Worm (Caenorhabditis elegans) whole organism, L2 larva: ENCODE results near the gene C17B7.9.
A peak's percentile ranks its signal among the peaks of the same experiment; 100 is the strongest.

ENCODE experiments used
- C34F6.9 ChIP-seq: fragments of 150-350 bp; optimal IDR thresholded peaks from 2 replicates; lab custom pipeline; 2014; ENCODE audit warnings: missing biosample characterization, missing genetic modification characterization
- F13H6.1 ChIP-seq: sonication (generic microtip); optimal IDR thresholded peaks from 2 replicates; lab custom pipeline; 2016; ENCODE audit warnings: missing genetic modification characterization, missing compliant biosample characterization
- ZK546.5 ChIP-seq: sonication (generic microtip); optimal IDR thresholded peaks from 2 replicates; lab custom pipeline; 2017; ENCODE audit warnings: missing biosample characterization, missing genetic modification characterization
- alr-1 ChIP-seq: fragments of 150-350 bp; optimal IDR thresholded peaks from 2 replicates; lab custom pipeline; 2014; ENCODE audit warnings: missing biosample characterization, missing genetic modification characterization
- aly-2 ChIP-seq: fragments of 150-350 bp; optimal IDR thresholded peaks from 2 replicates; lab custom pipeline; 2014; ENCODE audit warnings: missing biosample characterization, missing genetic modification characterization
- blmp-1 ChIP-seq: sonication (generic microtip); optimal IDR thresholded peaks from 2 replicates; lab custom pipeline; 2017; ENCODE audit warnings: missing genetic modification characterization, mild to moderate bottlenecking, missing compliant biosample characterization, antibody characterized with exemption, moderate library complexity; ENCODE audit not compliant: insufficient read depth
- ceh-16 ChIP-seq: fragments of 150-350 bp; optimal IDR thresholded peaks from 2 replicates; lab custom pipeline; 2014; ENCODE audit warnings: missing biosample characterization, missing genetic modification characterization
- ceh-82 ChIP-seq: fragments of 150-350 bp; optimal IDR thresholded peaks from 2 replicates; lab custom pipeline; 2014; ENCODE audit warnings: missing biosample characterization, missing genetic modification characterization
- elt-1 ChIP-seq: fragments of 150-350 bp; optimal IDR thresholded peaks from 2 replicates; lab custom pipeline; 2014; ENCODE audit warnings: missing biosample characterization, missing genetic modification characterization
- elt-3 ChIP-seq: sonication (generic microtip); optimal IDR thresholded peaks from 2 replicates; lab custom pipeline; 2017; ENCODE audit warnings: missing biosample characterization, missing genetic modification characterization
- fos-1 ChIP-seq: fragments of 150-350 bp; optimal IDR thresholded peaks from 2 replicates; lab custom pipeline; 2014; ENCODE audit warnings: missing biosample characterization, missing genetic modification characterization
- gmeb-1 ChIP-seq: fragments of 150-350 bp; optimal IDR thresholded peaks from 2 replicates; lab custom pipeline; 2014; ENCODE audit warnings: missing biosample characterization, missing genetic modification characterization
- lin-11 ChIP-seq: fragments of 150-350 bp; sonication (generic microtip); optimal IDR thresholded peaks from 2 replicates; lab custom pipeline; 2014; ENCODE audit warnings: missing biosample characterization, missing genetic modification characterization, inconsistent platforms, mixed read lengths
- lin-13 ChIP-seq: fragments of 150-350 bp; optimal IDR thresholded peaks from 2 replicates; lab custom pipeline; 2014; ENCODE audit warnings: missing biosample characterization, missing genetic modification reagents, missing genetic modification characterization
- lin-39 ChIP-seq: fragments of 150-350 bp; optimal IDR thresholded peaks from 2 replicates; lab custom pipeline; 2014; ENCODE audit warnings: missing biosample characterization, missing genetic modification reagents, missing genetic modification characterization
- lsy-2 ChIP-seq, 2 experiments: fragments of 150-350 bp in 1 of 2; sonication (generic microtip) in 1 of 2; optimal IDR thresholded peaks; 2 replicates each; lab custom pipeline; 2014 to 2017; ENCODE audit warnings: missing biosample characterization in 2 of 2, missing genetic modification characterization in 2 of 2
- mbf-1 ChIP-seq: sonication (generic microtip); optimal IDR thresholded peaks from 2 replicates; lab custom pipeline; 2017; ENCODE audit warnings: missing biosample characterization, missing genetic modification characterization
- nhr-12 ChIP-seq: fragments of 150-350 bp; optimal IDR thresholded peaks from 2 replicates; lab custom pipeline; 2014; ENCODE audit warnings: missing biosample characterization, missing genetic modification characterization
- nhr-129 ChIP-seq: fragments of 150-350 bp; optimal IDR thresholded peaks from 2 replicates; lab custom pipeline; 2014; ENCODE audit warnings: missing biosample characterization, missing genetic modification characterization
- nhr-21 ChIP-seq: fragments of 150-350 bp; optimal IDR thresholded peaks from 2 replicates; lab custom pipeline; 2014; ENCODE audit warnings: missing biosample characterization, missing genetic modification characterization
- nhr-23 ChIP-seq: fragments of 150-350 bp; optimal IDR thresholded peaks from 2 replicates; lab custom pipeline; 2014; ENCODE audit warnings: missing biosample characterization, missing genetic modification reagents, missing genetic modification characterization
- nhr-237 ChIP-seq: fragments of 150-350 bp; optimal IDR thresholded peaks from 2 replicates; lab custom pipeline; 2014; ENCODE audit warnings: missing biosample characterization, missing genetic modification characterization
- nhr-25 ChIP-seq: fragments of 150-350 bp; sonication (generic microtip); optimal IDR thresholded peaks from 3 replicates; lab custom pipeline; 2014; ENCODE audit warnings: missing biosample characterization, missing genetic modification characterization
- nhr-6 ChIP-seq: fragments of 150-350 bp; optimal IDR thresholded peaks from 2 replicates; lab custom pipeline; 2014; ENCODE audit warnings: missing biosample characterization, missing genetic modification characterization
- peb-1 ChIP-seq: fragments of 150-350 bp; optimal IDR thresholded peaks from 2 replicates; lab custom pipeline; 2014; ENCODE audit warnings: missing biosample characterization, missing genetic modification characterization
- skn-1 ChIP-seq: sonication (generic microtip); optimal IDR thresholded peaks from 2 replicates; lab custom pipeline; 2017; ENCODE audit warnings: missing biosample characterization, missing genetic modification characterization
- sma-3 ChIP-seq: sonication (generic microtip); optimal IDR thresholded peaks from 2 replicates; lab custom pipeline; 2016; ENCODE audit warnings: missing genetic modification reagents, missing genetic modification characterization, missing compliant biosample characterization
- sma-9 ChIP-seq, 2 experiments: fragments of 150-350 bp in 1 of 2; sonication (generic microtip) in 1 of 2; optimal IDR thresholded peaks; 2 replicates each; lab custom pipeline; 2014 to 2016; ENCODE audit warnings: missing genetic modification characterization in 2 of 2, mild to moderate bottlenecking in 1 of 2, missing biosample characterization in 1 of 2, missing compliant biosample characterization in 1 of 2, missing genetic modification reagents in 1 of 2, moderate library complexity in 1 of 2
- unc-39 ChIP-seq: fragments of 150-350 bp; optimal IDR thresholded peaks from 2 replicates; lab custom pipeline; 2014; ENCODE audit warnings: missing biosample characterization, missing genetic modification characterization
- unc-55 ChIP-seq: fragments of 150-350 bp; sonication (generic microtip); optimal IDR thresholded peaks from 3 replicates; lab custom pipeline; 2014; ENCODE audit warnings: missing biosample characterization, missing genetic modification reagents, missing genetic modification characterization
- zag-1 ChIP-seq: fragments of 150-350 bp; optimal IDR thresholded peaks from 2 replicates; lab custom pipeline; 2014; ENCODE audit warnings: missing biosample characterization, missing genetic modification characterization
- ztf-1 ChIP-seq: fragments of 200-800 bp; sonication (Bioruptor generic); conservative IDR thresholded peaks from 2 replicates; pipeline ENCODE4 v1.3.6; 2022; ENCODE audit warnings: missing genetic modification characterization, missing compliant biosample characterization
- ztf-4 ChIP-seq: fragments of 150-350 bp; optimal IDR thresholded peaks from 2 replicates; lab custom pipeline; 2014; ENCODE audit warnings: missing biosample characterization, missing genetic modification characterization

Gene C17B7.9

DNA sequence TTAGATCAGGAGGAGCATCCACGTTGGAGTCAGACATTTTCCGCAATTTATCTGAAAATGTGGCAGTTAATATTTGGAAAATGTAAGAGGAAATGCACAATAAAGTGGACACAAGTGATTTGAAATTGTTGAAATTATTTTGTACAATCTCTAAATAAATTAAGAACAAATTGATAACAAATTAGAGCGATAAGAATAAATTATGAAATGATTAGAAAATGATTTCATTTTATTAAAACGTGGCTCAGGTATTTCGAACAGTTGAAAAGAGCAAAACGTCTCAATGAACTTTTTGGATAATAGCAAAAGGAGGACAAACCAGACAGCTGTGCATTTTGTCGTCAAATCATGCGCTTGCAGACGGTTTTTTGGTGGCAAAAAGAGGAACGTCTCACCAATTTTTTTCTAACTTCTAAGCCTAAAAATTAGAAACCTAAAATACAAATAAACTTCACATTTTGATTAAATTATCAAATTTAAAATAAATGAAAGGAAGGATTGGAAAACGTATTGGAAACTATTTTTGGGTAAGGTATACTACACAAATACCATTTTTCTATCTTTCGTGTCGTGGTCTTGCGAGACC, 14.6 kb upstream of the C17B7.9 start, which contains the start of gene fbxa-65:
TSS of gene fbxa-65 (minus strand) at position 51 of the 586 bp plus-strand sequence.
- TF ChIP-seq sma-9 (GFP tag; optimal IDR thresholded peaks at IDR 0.05; lab: Kevin White, UChicago) (peak; percentile 7), sma-9 (tag; optimal IDR thresholded peaks at IDR 0.05; lab: Kevin White, UChicago) (no peak), ceh-16 (tag; lab: Kevin White, UChicago) (no peak), lsy-2 (tag; optimal IDR thresholded peaks at IDR 0.05; lab: Kevin White, UChicago) (peak in 1 of 2 experiments; percentile 19), elt-3 (tag; lab: Kevin White, UChicago) (no peak), nhr-129 (tag; lab: Kevin White, UChicago) (no peak), lin-13 (GFP tag; lab: Kevin White, UChicago) (no peak), C34F6.9 (tag; lab: Kevin White, UChicago) (peak; percentile 22), ZK546.5 (tag; lab: Kevin White, UChicago) (no peak)

DNA sequence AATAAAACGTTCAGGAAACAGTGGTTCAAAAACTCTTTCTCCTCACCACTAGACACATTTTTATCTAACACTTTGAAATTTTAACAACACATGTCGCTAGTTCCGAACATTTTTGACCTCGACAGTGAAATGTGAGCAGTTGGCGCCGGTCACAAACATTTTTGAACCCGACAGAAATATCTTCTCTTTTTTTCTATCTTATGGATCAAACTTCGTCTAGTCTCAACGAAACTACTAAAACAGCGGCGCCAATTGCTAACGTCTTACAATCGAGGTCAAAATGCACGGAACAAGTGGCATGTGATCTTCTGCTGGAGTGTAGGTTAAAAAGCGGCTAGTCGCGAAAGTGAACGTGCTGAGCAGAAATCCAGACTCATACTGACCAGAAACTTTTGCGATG, 12.1 kb upstream of the C17B7.9 start:
- peak; percentile 91 for TF ChIP-seq sma-9 (GFP tag; optimal IDR thresholded peaks at IDR 0.05; lab: Kevin White, UChicago)
- no peak for TF ChIP-seq sma-9 (tag; optimal IDR thresholded peaks at IDR 0.05; lab: Kevin White, UChicago)
- TF ChIP-seq nhr-12 (tag; lab: Kevin White, UChicago), result no peak
- TF ChIP-seq F13H6.1, result peak; percentile 80
- TF ChIP-seq sma-3, result no peak
- TF ChIP-seq nhr-6 (tag; lab: Kevin White, UChicago), result no peak

DNA sequence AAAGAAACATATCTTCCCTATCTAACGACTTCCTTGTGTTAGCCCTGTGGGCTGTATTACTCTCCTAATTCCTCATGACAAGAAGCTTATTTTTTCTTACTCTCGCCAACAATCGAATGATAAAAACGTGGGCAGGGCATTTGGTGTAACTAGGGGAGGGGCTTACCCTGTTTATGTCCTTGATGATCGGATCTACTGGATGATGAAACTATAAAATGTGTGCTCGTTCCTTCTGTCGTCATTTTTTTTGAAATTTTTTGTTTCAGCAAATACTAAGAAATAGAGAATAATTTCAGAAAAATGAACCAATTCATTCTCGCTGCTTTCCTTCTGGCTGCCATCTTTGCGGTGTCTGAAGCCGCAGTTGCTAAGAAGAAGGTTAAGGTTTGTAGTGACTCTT, 10.6 kb upstream of the C17B7.9 start, which contains the start of gene C17B7.3:
TSS of gene C17B7.3 (plus strand) at position 301 of the 400 bp plus-strand sequence.
- TF ChIP-seq mbf-1, result no peak
- no peak for TF ChIP-seq lin-11 (tag; lab: Kevin White, UChicago)
- TF ChIP-seq unc-55 (GFP tag; lab: Kevin White, UChicago), result no peak
- no peak for TF ChIP-seq nhr-6 (tag; lab: Kevin White, UChicago)
- TF ChIP-seq blmp-1 (tag; lab: Kevin White, UChicago), result no peak
- no peak for TF ChIP-seq ztf-4 (tag; lab: Kevin White, UChicago)
- TF ChIP-seq nhr-23 (tag; lab: Kevin White, UChicago), result no peak
- no peak for TF ChIP-seq ceh-82 (tag; lab: Kevin White, UChicago)
- no peak for TF ChIP-seq unc-39 (tag; lab: Kevin White, UChicago)
- no peak for TF ChIP-seq fos-1 (tag; lab: Kevin White, UChicago)
- no peak for TF ChIP-seq gmeb-1 (tag; lab: Kevin White, UChicago)
- no peak for TF ChIP-seq elt-3 (tag; lab: Kevin White, UChicago)
- TF ChIP-seq skn-1 (tag; lab: Kevin White, UChicago), result no peak
- TF ChIP-seq zag-1 (tag; lab: Kevin White, UChicago), result no peak
- TF ChIP-seq ceh-16 (tag; lab: Kevin White, UChicago), result no peak
- TF ChIP-seq lin-13 (GFP tag; lab: Kevin White, UChicago), result no peak
- TF ChIP-seq alr-1 (tag; lab: Kevin White, UChicago), result no peak
- no peak for TF ChIP-seq nhr-237 (tag; lab: Kevin White, UChicago)
- no peak for TF ChIP-seq peb-1 (tag; lab: Kevin White, UChicago)

DNA sequence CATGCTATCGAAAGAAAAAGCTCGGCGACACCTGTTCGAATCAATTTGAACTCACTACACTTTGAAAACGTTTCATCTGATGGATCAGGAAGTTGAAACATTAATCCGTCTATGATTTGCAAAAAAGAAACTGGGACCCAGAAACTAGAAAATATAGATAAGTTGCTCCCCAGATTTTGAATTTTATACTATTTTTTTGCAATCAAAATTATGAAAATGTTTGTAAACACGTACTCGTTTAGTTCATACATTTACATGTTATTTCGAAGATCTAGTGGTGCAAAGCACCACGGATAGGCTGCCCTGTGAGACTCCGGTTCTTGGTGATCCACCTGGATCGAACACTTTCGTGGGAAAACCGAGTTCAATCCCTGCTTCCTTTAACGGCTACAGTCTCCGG, 10.0 kb upstream of the C17B7.9 start, which contains the start of gene C17B7.10:
TSS of gene C17B7.10 (minus strand) at position 101 of the 400 bp plus-strand sequence.
- TF ChIP-seq sma-9 (GFP tag; optimal IDR thresholded peaks at IDR 0.05; lab: Kevin White, UChicago) (peak; percentile 40), sma-9 (tag; optimal IDR thresholded peaks at IDR 0.05; lab: Kevin White, UChicago) (no peak), nhr-21 (tag; lab: Kevin White, UChicago) (no peak)
- TF ChIP-seq, all 48 proteins: peak for 1

DNA sequence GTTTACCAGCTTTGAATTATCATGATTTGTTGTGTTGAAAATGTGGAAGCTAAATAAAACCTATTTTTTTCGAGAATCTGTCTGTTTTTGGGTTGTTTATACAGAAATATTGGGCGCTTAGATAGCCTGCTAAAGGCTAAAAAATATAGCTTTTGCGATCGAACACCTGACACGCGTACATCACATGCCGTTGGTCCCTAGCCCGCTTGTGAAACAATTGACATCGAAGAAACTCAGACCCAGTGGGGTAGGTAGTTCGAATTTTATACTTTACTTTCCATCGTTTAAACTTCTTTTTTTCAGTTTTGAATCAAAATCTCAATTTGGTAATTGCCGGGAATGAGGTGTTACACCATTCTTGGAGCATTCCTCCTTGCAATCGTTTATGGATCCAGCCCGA, 7.1 kb upstream of the C17B7.9 start, which contains the start of gene C17B7.4:
TSS of gene C17B7.4 (plus strand) at position 301 of the 400 bp plus-strand sequence.
- TF ChIP-seq lin-11 (tag; lab: Kevin White, UChicago), result no peak
- TF ChIP-seq gmeb-1 (tag; lab: Kevin White, UChicago), result no peak
- no peak for TF ChIP-seq lsy-2 (tag; optimal IDR thresholded peaks at IDR 0.05; lab: Kevin White, UChicago)
- TF ChIP-seq nhr-21 (tag; lab: Kevin White, UChicago), result no peak
- TF ChIP-seq aly-2 (tag; lab: Kevin White, UChicago), result no peak
- TF ChIP-seq ztf-4 (tag; lab: Kevin White, UChicago), result no peak
- no peak for TF ChIP-seq nhr-25 (tag; lab: Kevin White, UChicago)
- no peak for TF ChIP-seq ztf-1 (GFP tag; lab: Robert Waterston, UW)
- TF ChIP-seq lin-39, result no peak
- no peak for TF ChIP-seq mbf-1
- no peak for TF ChIP-seq elt-1 (tag; lab: Kevin White, UChicago)
- TF ChIP-seq fos-1 (tag; lab: Kevin White, UChicago), result no peak
